Fruit fly (Drosophila melanogaster) whole organism, wandering third instar larva: Measurements from ENCODE around the gene RPA2.

Experiments used
- Abd-B ChIP-seq: fragments of >200 bp; optimal IDR thresholded peaks from 2 replicates; lab custom pipeline; 2017; ENCODE audit warnings: missing biosample characterization, missing genetic modification characterization
- CG9705 ChIP-seq: fragments of 200-800 bp; sonication (Bioruptor generic); optimal IDR thresholded peaks from 2 replicates; lab custom pipeline; 2018; ENCODE audit warnings: missing biosample characterization, mild to moderate bottlenecking, missing genetic modification characterization
- Dfd ChIP-seq: fragments of >200 bp; optimal IDR thresholded peaks from 2 replicates; lab custom pipeline; 2017; ENCODE audit warnings: missing biosample characterization, missing genetic modification characterization
- Mio ChIP-seq: sonication (Bioruptor generic); optimal IDR thresholded peaks from 2 replicates; lab custom pipeline; 2016; ENCODE audit warnings: missing biosample characterization, missing genetic modification characterization
- br ChIP-seq: fragments of 200-800 bp; sonication (Bioruptor generic); optimal IDR thresholded peaks from 2 replicates; lab custom pipeline; 2016; ENCODE audit warnings: missing biosample characterization, missing genetic modification characterization
- brk ChIP-seq: fragments of 200-800 bp; sonication (Bioruptor generic); optimal IDR thresholded peaks from 2 replicates; lab custom pipeline; 2016; ENCODE audit warnings: missing biosample characterization, mild to moderate bottlenecking, missing genetic modification characterization
- dmrt93B ChIP-seq: fragments of 200-800 bp; sonication (Bioruptor generic); optimal IDR thresholded peaks from 2 replicates; lab custom pipeline; 2018; ENCODE audit warnings: missing biosample characterization, mild to moderate bottlenecking, missing genetic modification characterization
- foxo ChIP-seq, 2 experiments: fragments of 200-800 bp; sonication (Bioruptor generic); optimal IDR thresholded peaks; 2 replicates in 1 of 2; 3 replicates in 1 of 2; lab custom pipeline; 2016 to 2017; ENCODE audit warnings: missing biosample characterization in 2 of 2, missing genetic modification characterization in 2 of 2
- h ChIP-seq: fragments of 200-800 bp; sonication (Bioruptor generic); optimal IDR thresholded peaks from 3 replicates; lab custom pipeline; 2016; ENCODE audit warnings: missing biosample characterization, mild to moderate bottlenecking, missing genetic modification characterization
- pan ChIP-seq: fragments of >200 bp; optimal IDR thresholded peaks from 2 replicates; lab custom pipeline; 2017
- psq ChIP-seq: fragments of 200-800 bp; sonication (Bioruptor generic); optimal IDR thresholded peaks from 3 replicates; lab custom pipeline; 2017; ENCODE audit warnings: missing biosample characterization, mild to moderate bottlenecking, missing genetic modification characterization, moderate library complexity
- rgr ChIP-seq: fragments of 200-800 bp; sonication (Bioruptor generic); optimal IDR thresholded peaks from 3 replicates; lab custom pipeline; 2016; ENCODE audit warnings: missing biosample characterization, mild to moderate bottlenecking, missing genetic modification characterization

DNA sequence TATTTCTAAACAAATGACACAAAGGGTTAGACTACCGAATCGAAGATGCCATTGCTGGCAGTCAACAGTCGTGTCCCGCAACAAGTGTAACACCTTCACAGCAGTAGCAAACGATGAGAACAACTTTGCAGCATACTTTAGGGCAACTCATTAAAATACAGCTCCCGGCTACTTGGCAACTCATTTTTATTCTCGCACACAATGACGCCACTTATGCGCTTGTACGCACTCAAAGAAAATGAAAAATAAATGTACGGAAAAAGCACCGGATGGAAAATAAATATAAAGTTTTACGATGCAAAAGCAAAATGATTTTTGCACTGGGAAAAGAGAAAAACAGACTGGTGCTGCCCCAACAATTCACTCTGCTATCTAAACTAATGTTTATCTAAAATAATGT is 34.8 kb downstream of the RPA2 start:
- no peak for TF ChIP-seq pan (lab: Kevin White, UChicago)
- TF ChIP-seq Abd-B (GFP tag; lab: Kevin White, UChicago) = no peak
- no peak for TF ChIP-seq psq (GFP tag; lab: Kevin White, UChicago)
- no peak for TF ChIP-seq Mio (GFP tag; lab: Kevin White, UChicago)
- TF ChIP-seq brk = no peak
- TF ChIP-seq foxo (GFP tag; optimal IDR thresholded peaks at IDR 0.05; lab: Kevin White, UChicago) = no peak
- no peak for TF ChIP-seq CG9705 (GFP tag; lab: Kevin White, UChicago)
- TF ChIP-seq rgr (GFP tag; lab: Kevin White, UChicago) = no peak
- TF ChIP-seq Dfd (GFP tag; lab: Kevin White, UChicago) = no peak
- no peak for TF ChIP-seq h (GFP tag; lab: Kevin White, UChicago)
- TF ChIP-seq dmrt93B (GFP tag; lab: Kevin White, UChicago) = no peak
- no peak for TF ChIP-seq br (GFP tag; lab: Kevin White, UChicago)
